Fruit fly (Drosophila melanogaster) whole organism, embryonic: ENCODE data around the gene CG8837.

Source experiments
- Antp ChIP-seq: fragments of 200-800 bp; sonication (Bioruptor generic); optimal IDR thresholded peaks from 3 replicates; lab custom pipeline; 2016; ENCODE audit warnings: missing biosample characterization, missing genetic modification characterization
- Atf6 ChIP-seq: fragments of 200-800 bp; sonication (Bioruptor generic); IDR thresholded peaks from 2 replicates; pipeline ENCODE4 v1.3.6; 2022; ENCODE audit warnings: missing biosample characterization, missing genetic modification characterization
- Awh ChIP-seq: fragments of 200-800 bp; sonication (Bioruptor generic); IDR thresholded peaks from 2 replicates; pipeline ENCODE4, ENCODE4 v1.3.6; 2022; ENCODE audit warnings: missing biosample characterization, missing genetic modification characterization
- CG10321 ChIP-seq: fragments of 200-800 bp; sonication (Bioruptor generic); IDR thresholded peaks from 2 replicates; pipeline ENCODE4 v1.3.6; 2022; ENCODE audit warnings: missing biosample characterization, missing genetic modification characterization
- CG10565 ChIP-seq: fragments of 200-800 bp; sonication (Bioruptor generic); optimal IDR thresholded peaks from 3 replicates; lab custom pipeline; 2016; ENCODE audit warnings: missing biosample characterization, mild to moderate bottlenecking, missing genetic modification characterization
- CG10959 ChIP-seq: fragments of 200-800 bp; sonication (Bioruptor generic); IDR thresholded peaks from 2 replicates; pipeline ENCODE4 v1.3.6; 2022; ENCODE audit warnings: missing biosample characterization, missing genetic modification characterization
- CG13287 ChIP-seq: fragments of 200-800 bp; sonication (Bioruptor generic); IDR thresholded peaks from 2 replicates; pipeline ENCODE4 v1.3.6; 2022; ENCODE audit warnings: missing biosample characterization, missing genetic modification characterization; ENCODE audit not compliant: partially characterized antibody
- CG15696 ChIP-seq: fragments of 200-800 bp; sonication (Bioruptor generic); optimal IDR thresholded peaks from 2 replicates; lab custom pipeline; 2019; ENCODE audit warnings: missing biosample characterization, mild to moderate bottlenecking, missing genetic modification characterization, moderate library complexity
- CG16779 ChIP-seq: fragments of 200-800 bp; sonication (Bioruptor generic); IDR thresholded peaks from 2 replicates; pipeline ENCODE4 v1.3.6; 2022; ENCODE audit warnings: missing biosample characterization, missing genetic modification characterization
- CG16813 ChIP-seq: fragments of 200-800 bp; sonication (Bioruptor generic); IDR thresholded peaks from 3 replicates; pipeline ENCODE4 v1.3.6; 2022; ENCODE audit warnings: missing biosample characterization, missing genetic modification characterization; ENCODE audit not compliant: partially characterized antibody
- CG2129 ChIP-seq: fragments of 200-800 bp; sonication (Bioruptor generic); IDR thresholded peaks from 2 replicates; pipeline ENCODE4 v1.3.6; 2022; ENCODE audit warnings: missing biosample characterization, missing genetic modification characterization; ENCODE audit not compliant: partially characterized antibody
- CG2202 ChIP-seq: fragments of 200-800 bp; sonication (Bioruptor generic); optimal IDR thresholded peaks from 2 replicates; lab custom pipeline; 2018; ENCODE audit warnings: missing biosample characterization, mild to moderate bottlenecking, missing genetic modification characterization
- CG30403 ChIP-seq: fragments of 200-800 bp; sonication (Bioruptor generic); optimal IDR thresholded peaks from 3 replicates; lab custom pipeline; 2016; ENCODE audit warnings: missing biosample characterization, missing genetic modification characterization
- CG34224 ChIP-seq: fragments of 200-800 bp; sonication (Bioruptor generic); IDR thresholded peaks from 3 replicates; pipeline ENCODE4 v1.3.6; 2022; ENCODE audit warnings: missing biosample characterization, missing genetic modification characterization; ENCODE audit not compliant: partially characterized antibody
- CG34422 ChIP-seq: fragments of 200-800 bp; sonication (Bioruptor generic); IDR thresholded peaks from 3 replicates; pipeline ENCODE4 v1.3.6; 2022; ENCODE audit warnings: missing biosample characterization, missing genetic modification characterization
- CG42726 ChIP-seq: fragments of 200-800 bp; sonication (Bioruptor generic); IDR thresholded peaks from 2 replicates; pipeline ENCODE4 v1.3.6; 2022; ENCODE audit warnings: missing biosample characterization, missing genetic modification characterization; ENCODE audit not compliant: partially characterized antibody
- CG4854 ChIP-seq: fragments of 200-800 bp; sonication (Bioruptor generic); optimal IDR thresholded peaks from 2 replicates; lab custom pipeline; 2016; ENCODE audit warnings: missing biosample characterization, missing genetic modification characterization, inconsistent platforms
- CG6765 ChIP-seq: fragments of 200-800 bp; sonication (Bioruptor generic); optimal IDR thresholded peaks from 3 replicates; lab custom pipeline; 2017; ENCODE audit warnings: missing biosample characterization, mild to moderate bottlenecking, missing genetic modification characterization
- CG6813 ChIP-seq: fragments of 200-800 bp; sonication (Bioruptor generic); optimal IDR thresholded peaks from 2 replicates; lab custom pipeline; 2017; ENCODE audit warnings: missing biosample characterization, missing genetic modification characterization, mild to moderate bottlenecking, moderate library complexity, missing genetic modification reagents
- CG7372 ChIP-seq: fragments of 200-800 bp; sonication (Bioruptor generic); IDR thresholded peaks from 2 replicates; pipeline ENCODE4 v1.3.6; 2022; ENCODE audit warnings: missing biosample characterization, missing genetic modification characterization
- CG9609 ChIP-seq: fragments of 200-800 bp; sonication (Bioruptor generic); optimal IDR thresholded peaks from 3 replicates; lab custom pipeline; 2016; ENCODE audit warnings: missing biosample characterization, missing genetic modification characterization
- Dfd ChIP-seq, 2 experiments: fragments of >200 bp; optimal IDR thresholded peaks; 2 replicates each; lab custom pipeline; 2017; ENCODE audit warnings: missing biosample characterization in 2 of 2, missing genetic modification characterization in 2 of 2
- Dip2 ChIP-seq: fragments of 200-800 bp; sonication (Bioruptor generic); IDR thresholded peaks from 2 replicates; pipeline ENCODE4 v1.3.6; 2022; ENCODE audit warnings: missing biosample characterization, missing genetic modification characterization
- Eip74EF ChIP-seq, 2 experiments: fragments of 200-800 bp in 1 of 2; fragments of >200 bp in 1 of 2; sonication (Bioruptor generic) in 1 of 2; optimal IDR thresholded peaks; 2 replicates each; lab custom pipeline; 2017 to 2019; ENCODE audit warnings: missing biosample characterization in 2 of 2, missing genetic modification characterization in 2 of 2, mild to moderate bottlenecking in 1 of 2, moderate library complexity in 1 of 2
- Elba2 ChIP-seq: fragments of 200-800 bp; sonication (Bioruptor generic); optimal IDR thresholded peaks from 3 replicates; lab custom pipeline; 2016; ENCODE audit warnings: missing biosample characterization, missing genetic modification characterization
- HLH3B ChIP-seq: fragments of 200-800 bp; sonication (Bioruptor generic); IDR thresholded peaks from 2 replicates; pipeline ENCODE4 v1.3.6; 2022; ENCODE audit warnings: missing biosample characterization, missing genetic modification characterization
- Hr3 ChIP-seq: fragments of 200-800 bp; sonication (Bioruptor generic); optimal IDR thresholded peaks from 3 replicates; lab custom pipeline; 2016; ENCODE audit warnings: missing biosample characterization, missing genetic modification characterization
- Nf-YA ChIP-seq: fragments of 200-800 bp; sonication (Bioruptor generic); IDR thresholded peaks from 2 replicates; pipeline ENCODE4 v1.3.6; 2022; ENCODE audit warnings: missing biosample characterization, missing genetic modification characterization
- Oaz ChIP-seq: fragments of 200-800 bp; sonication (Bioruptor generic); IDR thresholded peaks from 2 replicates; pipeline ENCODE4 v1.3.6; 2022; ENCODE audit warnings: missing biosample characterization, missing genetic modification characterization
- Ssrp ChIP-seq: fragments of 200-800 bp; sonication (Bioruptor generic); optimal IDR thresholded peaks from 2 replicates; lab custom pipeline; 2018; ENCODE audit warnings: missing biosample characterization, mild to moderate bottlenecking, missing genetic modification characterization, moderate library complexity
- Usf ChIP-seq: fragments of 200-800 bp; sonication (Bioruptor generic); optimal IDR thresholded peaks from 2 replicates; lab custom pipeline; 2017; ENCODE audit warnings: missing genotype, missing biosample characterization, missing genetic modification characterization
- crol ChIP-seq: fragments of 200-800 bp; sonication (Bioruptor generic); IDR thresholded peaks from 2 replicates; pipeline ENCODE4 v1.3.6; 2022; ENCODE audit warnings: missing biosample characterization, missing genetic modification characterization
- crp ChIP-seq, 2 experiments: fragments of 200-800 bp; sonication (Bioruptor generic); optimal IDR thresholded peaks; 2 replicates in 1 of 2; 3 replicates in 1 of 2; lab custom pipeline; 2017; ENCODE audit warnings: missing biosample characterization in 2 of 2, missing genetic modification characterization in 2 of 2, mild to moderate bottlenecking in 1 of 2, moderate library complexity in 1 of 2
- emc ChIP-seq: fragments of 200-800 bp; sonication (Bioruptor generic); optimal IDR thresholded peaks from 2 replicates; lab custom pipeline; 2016; ENCODE audit warnings: missing biosample characterization, missing genetic modification characterization
- ewg ChIP-seq: fragments of 200-800 bp; sonication (Bioruptor generic); optimal IDR thresholded peaks from 3 replicates; lab custom pipeline; 2017; ENCODE audit warnings: mild to moderate bottlenecking, missing biosample characterization, missing genetic modification reagents, missing genetic modification characterization
- fd96Cb ChIP-seq: fragments of 200-800 bp; sonication (Bioruptor generic); optimal IDR thresholded peaks from 2 replicates; lab custom pipeline; 2018; ENCODE audit warnings: missing biosample characterization, mild to moderate bottlenecking, missing genetic modification characterization, moderate library complexity
- lilli ChIP-seq: fragments of 200-800 bp; sonication (Bioruptor generic); optimal IDR thresholded peaks from 3 replicates; lab custom pipeline; 2016; ENCODE audit warnings: missing biosample characterization, missing genetic modification characterization
- pfk ChIP-seq: fragments of 200-800 bp; sonication (Bioruptor generic); optimal IDR thresholded peaks from 2 replicates; lab custom pipeline; 2018; ENCODE audit warnings: missing biosample characterization, mild to moderate bottlenecking, missing genetic modification characterization, moderate library complexity
- slp2 ChIP-seq: fragments of 200-800 bp; sonication (Bioruptor generic); optimal IDR thresholded peaks from 2 replicates; lab custom pipeline; 2016; ENCODE audit warnings: missing biosample characterization, missing genetic modification characterization
- so ChIP-seq: fragments of 200-800 bp; sonication (Bioruptor generic); IDR thresholded peaks from 3 replicates; pipeline ENCODE4 v1.3.6; 2022; ENCODE audit warnings: missing biosample characterization, missing genetic modification characterization
- sqz ChIP-seq: fragments of 200-800 bp; sonication (Bioruptor generic); optimal IDR thresholded peaks from 3 replicates; lab custom pipeline; 2018; ENCODE audit warnings: missing biosample characterization, mild to moderate bottlenecking, missing genetic modification characterization
- ssp ChIP-seq: fragments of 200-800 bp; sonication (Bioruptor generic); IDR thresholded peaks from 2 replicates; pipeline ENCODE4 v1.3.6; 2022; ENCODE audit warnings: missing biosample characterization, missing genetic modification characterization
- tgo ChIP-seq: fragments of 200-800 bp; sonication (Bioruptor generic); IDR thresholded peaks from 3 replicates; pipeline ENCODE4 v1.3.6; 2022; ENCODE audit warnings: missing biosample characterization, missing genetic modification characterization
- toy ChIP-seq: fragments of 200-800 bp; sonication (Bioruptor generic); IDR thresholded peaks from 2 replicates; pipeline ENCODE4 v1.3.6; 2022; ENCODE audit warnings: missing biosample characterization, missing genetic modification characterization
- unc-4 ChIP-seq: fragments of 200-800 bp; sonication (Bioruptor generic); IDR thresholded peaks from 2 replicates; pipeline ENCODE4 v1.3.6; 2022; ENCODE audit warnings: missing biosample characterization, missing genetic modification characterization; ENCODE audit not compliant: partially characterized antibody
- wek ChIP-seq: fragments of 200-800 bp; sonication (Bioruptor generic); optimal IDR thresholded peaks from 3 replicates; lab custom pipeline; 2018; ENCODE audit warnings: missing biosample characterization, mild to moderate bottlenecking, missing genetic modification characterization, moderate library complexity
- yki ChIP-seq: fragments of >200 bp; optimal IDR thresholded peaks from 3 replicates; lab custom pipeline; 2018
- zen ChIP-seq: fragments of 200-800 bp; sonication (Bioruptor generic); optimal IDR thresholded peaks from 3 replicates; lab custom pipeline; 2018; ENCODE audit warnings: missing biosample characterization, mild to moderate bottlenecking, missing genetic modification characterization, moderate library complexity

CG8837 gene

DNA sequence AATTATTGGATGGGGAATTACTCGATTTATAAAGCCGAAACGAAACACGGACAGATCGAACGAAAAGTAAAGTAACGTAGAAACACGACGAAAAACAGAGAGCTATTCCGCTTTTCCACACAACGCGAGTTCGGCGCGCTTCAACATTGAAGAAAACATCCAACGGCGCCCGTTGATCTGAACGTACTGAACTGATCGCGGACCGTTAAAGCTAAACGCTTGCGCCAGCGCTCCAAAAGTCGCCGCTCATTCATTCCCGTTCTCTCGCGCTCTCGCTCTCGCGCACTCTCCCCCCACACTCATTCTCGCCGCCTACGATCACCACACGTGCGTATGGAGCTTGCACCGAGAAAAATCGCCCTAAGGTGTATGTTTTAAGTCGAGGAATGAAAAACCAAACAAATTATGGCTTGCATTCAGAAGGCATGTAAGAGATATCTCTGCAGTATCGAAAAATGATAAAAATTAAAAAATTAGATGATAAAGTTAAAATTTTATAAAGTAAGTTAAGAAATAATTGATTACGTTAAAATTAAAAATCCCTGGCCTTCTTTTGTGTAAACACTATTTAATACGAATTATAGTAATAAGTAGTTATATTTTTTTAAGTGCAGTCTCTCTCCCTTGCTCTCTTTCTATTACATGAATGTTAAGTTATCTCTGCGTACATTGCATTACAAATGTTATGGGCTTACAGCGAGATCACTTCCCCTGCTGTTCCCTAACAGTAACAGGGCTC, 34.8 kb downstream of the CG8837 start, which contains the start of gene E23 (continued):
- TF ChIP-seq CG10321 (peak; percentile 82; the same call in 1 of the 2 replicates), Hr3 (GFP tag; lab: Kevin White, UChicago) (peak; percentile 99), CG13287 (GFP tag; lab: Robert Waterston, UW) (peak; percentile 70), wek (GFP tag; lab: Kevin White, UChicago) (peak; percentile 80), Nf-YA (GFP tag; lab: Robert Waterston, UW) (peak; percentile 95), Atf6 (GFP tag; lab: Robert Waterston, UW) (peak; percentile 99), toy (peak; percentile 94), HLH3B (GFP tag; lab: Robert Waterston, UW) (peak; percentile 98), emc (GFP tag; lab: Kevin White, UChicago) (peak; percentile 91), sqz (GFP tag; lab: Kevin White, UChicago) (peak; percentile 97), Ssrp (tag; lab: Kevin White, UChicago) (peak; percentile 99), CG34422 (GFP tag; lab: Robert Waterston, UW) (peak; percentile 98), so (GFP tag; lab: Robert Waterston, UW) (peak; percentile 98), yki (lab: Kevin White, UChicago) (no peak), CG16779 (GFP tag; lab: Robert Waterston, UW) (peak; percentile 94), Awh (GFP tag; lab: Robert Waterston, UW) (peak; percentile 97), Usf (peak; percentile 98), ewg (GFP tag; lab: Kevin White, UChicago) (peak; percentile 98), CG9609 (GFP tag; lab: Kevin White, UChicago) (peak; percentile 95), CG6813 (GFP tag; lab: Kevin White, UChicago) (peak; percentile 97), CG30403 (GFP tag; lab: Kevin White, UChicago) (peak; percentile 99), pfk (GFP tag; lab: Kevin White, UChicago) (peak; percentile 40), tgo (GFP tag; lab: Robert Waterston, UW) (peak; percentile 99), CG6765 (GFP tag; lab: Kevin White, UChicago) (peak; percentile 96), Elba2 (GFP tag; lab: Kevin White, UChicago) (peak; percentile 71), crp (GFP tag; optimal IDR thresholded peaks at IDR 0.05; lab: Kevin White, UChicago) (peak in 1 of 2 experiments; percentile 73), Antp (peak; percentile 92), CG16813 (GFP tag; lab: Robert Waterston, UW) (no peak), crol (GFP tag; lab: Robert Waterston, UW) (peak; percentile 92), Dip2 (GFP tag; lab: Robert Waterston, UW) (peak; percentile 74; the same call in 1 of the 2 replicates), CG10565 (GFP tag; lab: Kevin White, UChicago) (peak; percentile 89), CG15696 (tag; lab: Kevin White, UChicago) (peak; percentile 94), Oaz (GFP tag; lab: Robert Waterston, UW) (peak; percentile 96), CG2202 (peak; percentile 99), CG7372 (GFP tag; lab: Robert Waterston, UW) (peak; percentile 98), CG4854 (GFP tag; lab: Kevin White, UChicago) (peak; percentile 96), CG2129 (GFP tag; lab: Robert Waterston, UW) (no peak), ssp (peak; percentile 93), Dfd (GFP tag; optimal IDR thresholded peaks at IDR 0.05; lab: Kevin White, UChicago) (no peak), zen (peak; percentile 96), CG10959 (peak; percentile 95), CG34224 (GFP tag; lab: Robert Waterston, UW) (peak; percentile 52; the same call in 2 of the 3 replicates), CG42726 (GFP tag; lab: Robert Waterston, UW) (peak; percentile 58), slp2 (peak; percentile 96), fd96Cb (peak; percentile 99), unc-4 (GFP tag; lab: Robert Waterston, UW) (peak; percentile 40; the same call in 1 of the 2 replicates), lilli (GFP tag; lab: Kevin White, UChicago) (peak; percentile 98), Eip74EF (GFP tag; optimal IDR thresholded peaks at IDR 0.05; lab: Kevin White, UChicago) (peak in 1 of 2 experiments; percentile 99)
